Worm (Caenorhabditis elegans) whole organism, L3 larva: ENCODE data around the gene C41G11.1.
A peak's percentile ranks its signal among the peaks of the same experiment; 100 is the strongest.

Experiments
- ceh-16 ChIP-seq: sonication (generic microtip); optimal IDR thresholded peaks from 2 replicates; lab custom pipeline; 2017; ENCODE audit warnings: missing biosample characterization, missing genetic modification characterization
- ceh-28 ChIP-seq: fragments of 150-350 bp; optimal IDR thresholded peaks from 2 replicates; lab custom pipeline; 2014; ENCODE audit warnings: missing biosample characterization, missing genetic modification reagents, missing genetic modification characterization
- ceh-82 ChIP-seq: fragments of 150-350 bp; optimal IDR thresholded peaks from 2 replicates; lab custom pipeline; 2014; ENCODE audit warnings: missing biosample characterization, missing genetic modification characterization
- ceh-9 ChIP-seq: sonication (generic microtip); optimal IDR thresholded peaks from 2 replicates; lab custom pipeline; 2018; ENCODE audit warnings: missing biosample characterization, missing genetic modification characterization
- daf-12 ChIP-seq: fragments of 150-350 bp; optimal IDR thresholded peaks from 2 replicates; lab custom pipeline; 2014; ENCODE audit warnings: missing biosample characterization, missing genetic modification reagents, missing genetic modification characterization
- egl-27 ChIP-seq: sonication (generic microtip); optimal IDR thresholded peaks from 4 replicates; lab custom pipeline; 2017; ENCODE audit warnings: missing biosample characterization, missing genetic modification reagents, missing genetic modification characterization
- elt-2 ChIP-seq: sonication (generic microtip); optimal IDR thresholded peaks from 2 replicates; lab custom pipeline; 2016; ENCODE audit warnings: missing genetic modification reagents, mild to moderate bottlenecking, missing genetic modification characterization, missing compliant biosample characterization
- elt-3 ChIP-seq, 3 experiments: fragments of 150-350 bp in 1 of 3; sonication (generic microtip) in 2 of 3; optimal IDR thresholded peaks; 2 replicates in 2 of 3; 4 replicates in 1 of 3; lab custom pipeline; 2014 to 2017; ENCODE audit warnings: missing biosample characterization in 3 of 3, missing genetic modification characterization in 3 of 3
- fkh-10 ChIP-seq: sonication (generic microtip); optimal IDR thresholded peaks from 2 replicates; lab custom pipeline; 2017; ENCODE audit warnings: missing biosample characterization, missing genetic modification reagents, missing genetic modification characterization
- fkh-2 ChIP-seq: fragments of 150-350 bp; optimal IDR thresholded peaks from 2 replicates; lab custom pipeline; 2014; ENCODE audit warnings: missing biosample characterization, missing genetic modification reagents, missing genetic modification characterization
- fos-1 ChIP-seq: fragments of 150-350 bp; optimal IDR thresholded peaks from 2 replicates; lab custom pipeline; 2014; ENCODE audit warnings: missing biosample characterization, missing genetic modification characterization
- hmg-11 ChIP-seq: sonication (generic microtip); optimal IDR thresholded peaks from 2 replicates; lab custom pipeline; 2016; ENCODE audit warnings: missing genetic modification characterization, missing compliant biosample characterization
- lin-39 ChIP-seq: fragments of 150-350 bp; optimal IDR thresholded peaks from 2 replicates; lab custom pipeline; 2018; ENCODE audit warnings: missing biosample characterization, missing genetic modification reagents, missing genetic modification characterization
- lsy-12 ChIP-seq: sonication (generic microtip); optimal IDR thresholded peaks from 2 replicates; lab custom pipeline; 2016; ENCODE audit warnings: mild to moderate bottlenecking, missing genetic modification characterization, missing compliant biosample characterization
- mml-1 ChIP-seq: fragments of 150-350 bp; sonication (generic microtip); optimal IDR thresholded peaks from 3 replicates; lab custom pipeline; 2014; ENCODE audit warnings: missing biosample characterization, missing genetic modification characterization
- nfya-1 ChIP-seq: sonication (generic microtip); optimal IDR thresholded peaks from 2 replicates; lab custom pipeline; 2017; ENCODE audit warnings: missing genetic modification characterization, mild to moderate bottlenecking, missing compliant biosample characterization, antibody characterized with exemption, moderate library complexity; ENCODE audit not compliant: insufficient read depth
- nhr-11 ChIP-seq: fragments of 150-350 bp; optimal IDR thresholded peaks from 2 replicates; lab custom pipeline; 2014; ENCODE audit warnings: missing biosample characterization, missing genetic modification characterization
- nhr-12 ChIP-seq: fragments of 150-350 bp; optimal IDR thresholded peaks from 2 replicates; lab custom pipeline; 2014; ENCODE audit warnings: missing biosample characterization, missing genetic modification characterization
- nhr-23 ChIP-seq: fragments of 150-350 bp; optimal IDR thresholded peaks from 2 replicates; lab custom pipeline; 2014; ENCODE audit warnings: missing biosample characterization, missing genetic modification reagents, missing genetic modification characterization
- nhr-237 ChIP-seq: fragments of 150-350 bp; optimal IDR thresholded peaks from 2 replicates; lab custom pipeline; 2014; ENCODE audit warnings: missing biosample characterization, missing genetic modification characterization
- nhr-25 ChIP-seq: sonication (generic microtip); optimal IDR thresholded peaks from 2 replicates; lab custom pipeline; 2017; ENCODE audit warnings: missing biosample characterization, missing genetic modification characterization
- nhr-28 ChIP-seq: fragments of 150-350 bp; optimal IDR thresholded peaks from 2 replicates; lab custom pipeline; 2014; ENCODE audit warnings: missing biosample characterization, missing genetic modification characterization
- nhr-43 ChIP-seq: sonication (generic microtip); optimal IDR thresholded peaks from 2 replicates; lab custom pipeline; 2016; ENCODE audit warnings: mild to moderate bottlenecking, missing genetic modification characterization, missing compliant biosample characterization; ENCODE audit not compliant: poor library complexity, severe bottlenecking
- nhr-67 ChIP-seq: fragments of 150-350 bp; optimal IDR thresholded peaks from 2 replicates; lab custom pipeline; 2014; ENCODE audit warnings: missing biosample characterization, missing genetic modification characterization
- nhr-76 ChIP-seq: fragments of 150-350 bp; sonication (generic microtip); optimal IDR thresholded peaks from 5 replicates; lab custom pipeline; 2014; ENCODE audit warnings: missing biosample characterization, missing genetic modification characterization
- nhr-77 ChIP-seq: fragments of 150-350 bp; optimal IDR thresholded peaks from 2 replicates; lab custom pipeline; 2014; ENCODE audit warnings: missing biosample characterization, missing genetic modification characterization
- pha-4 ChIP-seq: fragments of 150-350 bp; optimal IDR thresholded peaks from 2 replicates; lab custom pipeline; 2014; ENCODE audit warnings: missing biosample characterization, missing genetic modification reagents, missing genetic modification characterization
- pqm-1 ChIP-seq: fragments of 150-350 bp; optimal IDR thresholded peaks from 2 replicates; lab custom pipeline; 2017; ENCODE audit warnings: missing biosample characterization, missing genetic modification characterization, inconsistent platforms
- sea-2 ChIP-seq: fragments of 150-350 bp; sonication (generic microtip); optimal IDR thresholded peaks from 4 replicates; lab custom pipeline; 2014; ENCODE audit warnings: missing biosample characterization, missing genetic modification reagents, missing genetic modification characterization
- snpc-4 ChIP-seq: fragments of 150-350 bp; optimal IDR thresholded peaks from 2 replicates; lab custom pipeline; 2014; ENCODE audit warnings: missing biosample characterization, missing genetic modification characterization
- tbx-2 ChIP-seq: sonication (generic microtip); optimal IDR thresholded peaks from 2 replicates; lab custom pipeline; 2016; ENCODE audit warnings: mild to moderate bottlenecking, missing genetic modification characterization, missing compliant biosample characterization
- unc-39 ChIP-seq: sonication (generic microtip); optimal IDR thresholded peaks from 4 replicates; lab custom pipeline; 2017; ENCODE audit warnings: missing biosample characterization, missing genetic modification characterization
- zag-1 ChIP-seq: fragments of 150-350 bp; optimal IDR thresholded peaks from 2 replicates; lab custom pipeline; 2014; ENCODE audit warnings: missing biosample characterization, missing genetic modification characterization
- ztf-4 ChIP-seq: fragments of 150-350 bp; optimal IDR thresholded peaks from 2 replicates; lab custom pipeline; 2014; ENCODE audit warnings: missing biosample characterization, missing genetic modification characterization

The C41G11.1 gene

DNA sequence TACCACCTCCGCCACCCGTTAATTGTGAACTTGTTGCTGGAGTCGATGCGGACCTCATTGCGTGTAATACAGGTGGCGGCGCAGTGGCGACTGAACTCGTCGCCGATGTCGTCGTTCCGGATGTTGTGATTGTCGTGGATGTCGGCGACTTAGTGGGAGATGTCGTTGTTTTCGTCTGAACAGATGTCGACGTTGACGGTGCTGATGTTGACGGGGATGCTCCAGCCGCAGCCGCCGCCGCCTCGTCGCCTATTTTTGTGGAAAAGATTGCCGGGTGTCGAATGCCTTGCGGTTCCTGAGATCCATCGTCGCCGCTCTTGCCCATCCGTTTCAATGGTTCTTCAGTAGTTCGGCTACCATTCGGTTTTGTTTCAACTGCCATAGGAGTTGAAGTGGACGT lies 905 bp upstream of the C41G11.1 start:
- TF ChIP-seq mml-1 (tag; lab: Kevin White, UChicago) (no peak), ceh-9 (tag; lab: Kevin White, UChicago) (no peak), zag-1 (no peak), elt-3 (tag; optimal IDR thresholded peaks at IDR 0.05; lab: Kevin White, UChicago) (no peak), snpc-4 (tag; lab: Kevin White, UChicago) (no peak), fkh-2 (no peak), pha-4 (tag; lab: Kevin White, UChicago) (no peak), nhr-76 (tag; lab: Kevin White, UChicago) (no peak), nhr-11 (no peak)

DNA sequence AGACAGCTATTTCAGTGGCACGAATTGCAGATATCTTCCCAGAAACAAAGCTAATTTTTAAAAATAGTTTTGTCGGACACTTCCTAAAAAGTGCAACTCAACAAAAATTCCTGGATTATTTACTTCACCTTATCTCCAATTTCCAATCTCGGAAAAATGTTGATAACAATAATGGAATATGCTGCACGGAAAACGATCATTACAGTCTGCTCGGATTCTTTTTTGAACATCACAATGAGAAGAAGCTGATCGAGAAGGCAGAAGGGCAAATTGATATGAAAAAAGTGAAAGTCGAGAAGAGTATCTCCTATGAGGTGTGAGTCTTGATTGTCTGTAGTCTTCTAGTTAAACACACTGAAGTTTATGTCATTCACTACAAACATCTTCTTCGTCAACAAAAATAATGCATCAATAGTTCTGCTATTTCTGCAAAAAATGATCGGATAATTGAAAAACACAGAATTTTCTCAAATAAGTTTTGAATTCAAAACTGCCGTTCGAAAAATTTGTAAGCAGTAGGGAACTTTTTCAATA lies 4.1 kb downstream of the C41G11.1 start:
- TF ChIP-seq nhr-23 (tag; lab: Kevin White, UChicago), result no peak
- TF ChIP-seq nhr-77 (tag; lab: Kevin White, UChicago), result no peak
- TF ChIP-seq elt-2 (tag; lab: Kevin White, UChicago), result peak; percentile 28
- TF ChIP-seq, all 47 proteins: peak for 1

DNA sequence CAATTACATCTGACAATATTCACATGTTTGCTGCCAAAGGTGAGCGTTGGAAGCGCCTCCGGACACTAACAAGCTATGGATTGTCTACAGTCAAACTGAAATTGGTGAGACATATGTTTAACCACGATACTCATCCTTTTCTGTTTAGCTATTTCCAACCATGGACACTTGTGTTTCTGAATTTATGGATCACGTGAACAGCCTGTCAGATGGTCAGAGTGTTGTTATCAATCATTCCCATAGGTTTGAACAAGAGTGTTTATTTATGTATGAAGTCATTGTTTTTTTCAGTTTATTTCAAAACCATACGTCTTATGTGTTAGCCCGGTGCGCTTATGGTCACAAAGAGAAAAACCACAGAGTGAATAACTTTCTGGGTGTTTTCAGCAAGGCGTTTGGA lies 4.7 kb downstream of the C41G11.1 start:
- TF ChIP-seq ztf-4 (tag; lab: Kevin White, UChicago), result no peak
- peak; percentile 17 for TF ChIP-seq pqm-1 (tag; lab: Kevin White, UChicago)
- TF ChIP-seq pha-4 (tag; lab: Kevin White, UChicago), result peak; percentile 25
- TF ChIP-seq, all 47 proteins: peak for 2

DNA sequence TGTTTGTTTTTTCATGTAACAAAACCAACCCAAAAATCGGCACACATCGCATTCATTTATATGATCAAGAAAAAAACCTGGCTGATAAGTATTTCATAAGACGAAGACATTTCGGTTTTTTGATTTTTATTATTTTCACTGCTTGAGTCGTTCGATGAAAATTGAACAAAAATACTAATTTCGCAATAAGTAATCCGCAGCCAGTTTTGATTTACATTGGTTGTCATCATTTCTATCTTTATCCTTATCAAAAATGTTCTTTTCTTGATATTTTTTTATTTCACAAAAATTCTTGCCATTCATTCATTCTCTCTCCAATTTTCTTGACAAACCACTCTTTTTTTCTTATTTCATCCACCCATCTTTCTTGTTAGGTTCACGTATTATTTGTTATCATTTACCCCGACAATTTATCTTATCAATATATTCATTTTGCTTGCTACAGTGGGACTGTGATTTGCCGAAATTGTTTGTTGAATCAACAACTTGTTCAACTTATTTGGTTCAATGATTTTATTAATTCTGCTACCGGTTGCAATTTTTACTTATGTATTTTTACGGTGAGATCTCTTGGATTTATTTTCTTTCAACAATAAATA lies 5.8 kb downstream of the C41G11.1 start, which contains the start of gene cyp-43A1:
cyp-43A1 (plus strand) TSS at position 446 of the 599 bp plus-strand sequence.
- TF ChIP-seq elt-2 (tag; lab: Kevin White, UChicago) (peak; percentile 71), nhr-25 (tag; lab: Kevin White, UChicago) (no peak), ceh-16 (tag; lab: Kevin White, UChicago) (no peak), ceh-82 (tag; lab: Kevin White, UChicago) (no peak)
- TF ChIP-seq, all 47 proteins: peak for 1

DNA sequence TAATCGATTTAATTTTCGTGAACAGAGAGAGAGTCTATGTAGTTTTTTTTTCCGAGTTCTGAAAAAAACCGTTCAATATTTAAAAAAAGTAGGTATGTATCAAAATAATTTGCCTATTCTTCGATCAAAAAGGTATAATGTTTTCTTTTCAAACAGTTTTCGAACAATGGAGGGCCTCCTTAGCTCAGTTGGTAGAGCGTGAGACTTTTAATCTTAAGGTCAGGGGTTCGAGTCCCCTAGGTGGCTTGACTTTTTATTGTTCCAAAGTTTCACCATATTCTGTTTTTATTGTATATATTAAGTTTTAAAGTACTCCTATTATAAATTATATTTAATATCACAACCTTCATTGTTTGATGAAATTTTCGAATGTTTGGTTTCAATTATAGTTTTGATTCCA lies 6.5 kb downstream of the C41G11.1 start:
- TF ChIP-seq elt-3 (tag; optimal IDR thresholded peaks at IDR 0.05; lab: Kevin White, UChicago) (no peak), elt-2 (tag; lab: Kevin White, UChicago) (peak; percentile 28), lsy-12 (tag; lab: Kevin White, UChicago) (peak; percentile 11), nhr-43 (tag; lab: Kevin White, UChicago) (peak; percentile 59)

DNA sequence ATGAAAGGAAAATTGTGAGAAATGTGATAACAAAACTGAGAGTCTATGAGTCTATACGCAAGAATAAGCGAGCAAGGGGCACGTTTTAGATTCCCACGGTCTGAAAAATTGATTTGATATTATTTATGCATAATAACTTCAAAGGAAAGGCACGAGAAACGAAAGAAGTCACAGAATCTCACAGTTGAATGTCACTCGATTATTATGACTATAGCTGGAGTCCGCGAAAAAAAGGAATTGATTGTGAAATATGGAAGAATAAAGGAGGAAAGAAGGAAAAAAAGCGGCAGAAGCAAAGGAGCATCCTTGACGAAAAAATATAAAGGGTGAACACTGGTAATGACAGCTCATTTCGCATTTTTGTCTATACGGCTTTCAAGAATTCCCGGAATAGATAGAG lies 9.4 kb downstream of the C41G11.1 start, which contains the start of gene cat-1:
cat-1 (minus strand) TSS at position 101 of the 400 bp plus-strand sequence.
- TF ChIP-seq nhr-12 (tag; lab: Kevin White, UChicago) (no peak), lin-39 (tag; lab: Kevin White, UChicago) (no peak), elt-2 (tag; lab: Kevin White, UChicago) (no peak), fos-1 (no peak)

DNA sequence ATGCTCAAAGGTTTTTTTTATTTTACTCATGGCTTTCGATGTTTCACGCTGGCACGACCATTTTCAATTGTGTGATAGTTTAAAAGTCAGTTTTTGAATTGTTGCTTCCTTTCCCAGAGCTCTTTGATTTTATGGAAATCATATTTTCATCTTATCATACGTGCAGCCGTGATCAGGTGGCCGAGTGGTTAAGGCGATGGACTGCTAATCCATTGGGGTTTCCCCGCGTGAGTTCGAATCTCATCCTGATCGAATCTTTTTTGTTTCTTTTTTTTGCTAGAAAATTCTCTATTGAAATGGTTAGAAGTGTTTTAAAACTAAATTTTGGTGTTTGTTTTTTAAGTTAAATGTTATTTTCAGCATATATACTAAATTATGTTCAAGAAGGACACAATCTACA lies 10.8 kb downstream of the C41G11.1 start:
- peak; percentile 3 for TF ChIP-seq elt-2 (tag; lab: Kevin White, UChicago)
- TF ChIP-seq ztf-4 (tag; lab: Kevin White, UChicago), result no peak

DNA sequence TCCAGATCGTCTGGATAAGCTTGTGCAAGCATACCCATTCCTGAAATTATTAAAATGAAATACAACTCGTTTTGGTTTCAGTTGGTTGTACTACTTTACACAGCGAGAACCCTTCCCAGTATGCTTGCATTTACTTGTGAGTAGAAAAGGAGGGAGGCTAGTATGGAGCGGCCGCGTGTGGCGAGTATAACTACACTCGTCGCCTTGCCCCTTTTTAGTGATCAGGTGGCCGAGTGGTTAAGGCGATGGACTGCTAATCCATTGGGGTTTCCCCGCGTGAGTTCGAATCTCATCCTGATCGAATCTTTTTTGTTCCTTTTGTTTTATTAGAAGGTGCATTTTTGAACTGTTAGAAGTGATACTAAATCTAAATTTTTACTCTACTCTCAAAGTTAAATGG lies 12.2 kb downstream of the C41G11.1 start:
- TF ChIP-seq pha-4 (tag; lab: Kevin White, UChicago), result peak; percentile 30
- no peak for TF ChIP-seq lin-39 (tag; lab: Kevin White, UChicago)
- no peak for TF ChIP-seq nhr-25 (tag; lab: Kevin White, UChicago)
- no peak for TF ChIP-seq ztf-4 (tag; lab: Kevin White, UChicago)
- peak; percentile 29 for TF ChIP-seq nfya-1
- TF ChIP-seq daf-12 (tag; lab: Kevin White, UChicago), result no peak
- TF ChIP-seq nhr-67 (tag; lab: Kevin White, UChicago), result no peak
- no peak for TF ChIP-seq fkh-2
- TF ChIP-seq tbx-2, result peak; percentile 48
- peak; percentile 79 for TF ChIP-seq hmg-11
- no peak for TF ChIP-seq nhr-237
- peak; percentile 10 for TF ChIP-seq elt-2 (tag; lab: Kevin White, UChicago)
- no peak for TF ChIP-seq unc-39 (tag; lab: Kevin White, UChicago)
- TF ChIP-seq snpc-4 (tag; lab: Kevin White, UChicago), result no peak
- peak; percentile 54 for TF ChIP-seq egl-27
- TF ChIP-seq fkh-10 (GFP tag; lab: Kevin White, UChicago), result no peak
- TF ChIP-seq nhr-43 (tag; lab: Kevin White, UChicago), result peak; percentile 71
- TF ChIP-seq sea-2 (GFP tag; lab: Kevin White, UChicago), result peak; percentile 37
- TF ChIP-seq lsy-12 (tag; lab: Kevin White, UChicago), result peak; percentile 39
- no peak for TF ChIP-seq nhr-77 (tag; lab: Kevin White, UChicago)
- no peak for TF ChIP-seq pqm-1 (tag; lab: Kevin White, UChicago)
- TF ChIP-seq ceh-82 (tag; lab: Kevin White, UChicago), result peak; percentile 41
- TF ChIP-seq ceh-28 (tag; lab: Kevin White, UChicago), result no peak
- no peak for TF ChIP-seq nhr-23 (tag; lab: Kevin White, UChicago)
- TF ChIP-seq nhr-28 (tag; lab: Kevin White, UChicago), result no peak
- no peak for TF ChIP-seq ceh-9 (tag; lab: Kevin White, UChicago)
